Fruit fly (Drosophila melanogaster): ENCODE measurements around the gene spn-A.

spn-A gene

dm6 chr3R:30099341-30099871 lies 43.6 kb upstream of the spn-A start (continued):
- TF ChIP-seq Eip78C (GFP tag): peak; percentile 79
- peak; percentile 54 for TF ChIP-seq Gug (GFP tag; IDR thresholded peaks at IDR 0.05)
- peak; percentile 73 for TF ChIP-seq CG15336 (GFP tag; IDR thresholded peaks at IDR 0.05)
- TF ChIP-seq eg (GFP tag; IDR thresholded peaks at IDR 0.05): peak; percentile 82
- no peak for TF ChIP-seq Eip75B (GFP tag; optimal IDR thresholded peaks at IDR 0.05)
- TF ChIP-seq dac (GFP tag; optimal IDR thresholded peaks at IDR 0.05): no peak
- no peak for TF ChIP-seq cyc (GFP tag; optimal IDR thresholded peaks at IDR 0.05)
- no peak for TF ChIP-seq Hr38 (GFP tag; optimal IDR thresholded peaks at IDR 0.05)
- TF ChIP-seq CG11294 (GFP tag; IDR thresholded peaks at IDR 0.05): no peak
- no peak for TF ChIP-seq fd59A (GFP tag; optimal IDR thresholded peaks at IDR 0.05)
- peak; percentile 28 for TF ChIP-seq lz (GFP tag; optimal IDR thresholded peaks at IDR 0.05)
- no peak for TF ChIP-seq pdm3 (GFP tag; optimal IDR thresholded peaks at IDR 0.05)
- peak; percentile 19 for TF ChIP-seq topi (GFP tag; optimal IDR thresholded peaks at IDR 0.05)
- TF ChIP-seq CG6276 (GFP tag; optimal IDR thresholded peaks at IDR 0.05): peak; percentile 12
- no peak for TF ChIP-seq CG1621 (tag; optimal IDR thresholded peaks at IDR 0.05)
- TF ChIP-seq acj6 (GFP tag; optimal IDR thresholded peaks at IDR 0.05): no peak
- no peak for TF ChIP-seq fkh (GFP tag; optimal IDR thresholded peaks at IDR 0.05)
- no peak for TF ChIP-seq Blimp-1 (GFP tag; optimal IDR thresholded peaks at IDR 0.05)
- peak; percentile 61 for TF ChIP-seq net (GFP tag; optimal IDR thresholded peaks at IDR 0.05)

dm6 chr3R:30098229-30098628 lies 42.4 kb upstream of the spn-A start:
- TF ChIP-seq Blimp-1 (GFP tag; optimal IDR thresholded peaks at IDR 0.05) (no peak), topi (GFP tag; optimal IDR thresholded peaks at IDR 0.05) (no peak), net (GFP tag; optimal IDR thresholded peaks at IDR 0.05) (no peak), Ets21C (GFP tag; optimal IDR thresholded peaks at IDR 0.05) (no peak), esn (GFP tag; optimal IDR thresholded peaks at IDR 0.05) (no peak)

DNA sequence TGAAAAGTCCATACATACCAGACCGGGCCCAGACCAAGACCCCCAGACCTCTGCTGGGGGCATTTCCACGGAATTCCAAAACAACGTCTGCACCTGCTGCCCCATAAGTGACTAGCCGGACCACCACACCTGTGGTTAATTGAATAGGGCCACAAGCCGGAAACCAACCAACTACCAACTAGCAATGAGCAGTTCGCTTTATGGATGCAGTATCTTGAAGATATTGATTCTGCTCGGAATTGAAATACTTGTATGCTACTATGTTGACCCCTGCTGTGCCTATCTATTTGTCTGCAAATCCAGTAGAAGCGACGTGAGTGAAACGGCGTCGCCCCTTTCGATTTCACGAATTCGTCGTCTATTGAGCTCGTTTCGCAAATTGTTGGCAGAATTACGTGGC lies 40.0 kb upstream of the spn-A start:
- TF ChIP-seq CG6792 (GFP tag; optimal IDR thresholded peaks at IDR 0.05) (peak; percentile 62), CG11762 (GFP tag; optimal IDR thresholded peaks at IDR 0.05; ENCODE audit: insufficient read depth) (peak; percentile 72), svp (GFP tag) (no peak), dsx (GFP tag; optimal IDR thresholded peaks at IDR 0.05; ENCODE audit: poor library complexity, severe bottlenecking) (peak; percentile 38), CG11902 (GFP tag; optimal IDR thresholded peaks at IDR 0.05) (peak; percentile 16), fd85E (GFP tag; optimal IDR thresholded peaks at IDR 0.05) (no peak), dac (GFP tag; optimal IDR thresholded peaks at IDR 0.05) (peak; percentile 86), CG6276 (GFP tag; optimal IDR thresholded peaks at IDR 0.05) (peak; percentile 92), Met (GFP tag; optimal IDR thresholded peaks at IDR 0.05) (peak; percentile 53), fd59A (GFP tag; optimal IDR thresholded peaks at IDR 0.05) (peak; percentile 73), Hr39 (GFP tag; optimal IDR thresholded peaks at IDR 0.05) (peak; percentile 54), Eip75B (GFP tag; optimal IDR thresholded peaks at IDR 0.05) (peak; percentile 75), Eip78C (GFP tag) (peak; percentile 77), CG6854 (GFP tag; optimal IDR thresholded peaks at IDR 0.05) (no peak), ss (GFP tag; optimal IDR thresholded peaks at IDR 0.05) (peak; percentile 58 to 68), Smox (GFP tag; optimal IDR thresholded peaks at IDR 0.05) (peak; percentile 16), Hr4 (GFP tag; optimal IDR thresholded peaks at IDR 0.05) (peak; percentile 94), Sox14 (GFP tag; optimal IDR thresholded peaks at IDR 0.05) (peak; percentile 82), CG11294 (GFP tag; IDR thresholded peaks at IDR 0.05) (peak; percentile 90), CG32006 (GFP tag; optimal IDR thresholded peaks at IDR 0.05) (peak; percentile 94), CG6808 (GFP tag; optimal IDR thresholded peaks at IDR 0.05) (peak; percentile 75), CG6163 (GFP tag; IDR thresholded peaks at IDR 0.05) (peak; percentile 96), spab (GFP tag; optimal IDR thresholded peaks at IDR 0.05) (peak; percentile 72), Sox102F (GFP tag; optimal IDR thresholded peaks at IDR 0.05) (peak; percentile 13), acj6 (GFP tag; optimal IDR thresholded peaks at IDR 0.05) (peak; percentile 78), lz (GFP tag; optimal IDR thresholded peaks at IDR 0.05) (peak; percentile 65), cyc (GFP tag; optimal IDR thresholded peaks at IDR 0.05) (peak; percentile 44), CG16779 (tag; optimal IDR thresholded peaks at IDR 0.05) (peak; percentile 72), fkh (GFP tag; optimal IDR thresholded peaks at IDR 0.05) (no peak), salr (GFP tag; optimal IDR thresholded peaks at IDR 0.05) (peak; percentile 72 to 75), Ets96B (tag; optimal IDR thresholded peaks at IDR 0.05) (peak; percentile 79), CG31627 (GFP tag; optimal IDR thresholded peaks at IDR 0.05) (peak; percentile 41), CG34406 (GFP tag; optimal IDR thresholded peaks at IDR 0.05) (peak; percentile 57), CG7368 (GFP tag; optimal IDR thresholded peaks at IDR 0.05) (peak; percentile 83), pdm3 (GFP tag; optimal IDR thresholded peaks at IDR 0.05) (peak; percentile 83), CG8119 (GFP tag; IDR thresholded peaks at IDR 0.05) (peak; percentile 91), CG1621 (tag; optimal IDR thresholded peaks at IDR 0.05) (peak; percentile 84)
